Worm (Caenorhabditis elegans) whole organism, late embryonic: ENCODE data around the gene F52G2.3.
"Not testable (repeated sequence)": the region's sequence is repeated elsewhere in the genome, so short reads cannot be mapped to it uniquely, and the experiment has no call there.

Source experiments
- ama-1 ChIP-seq: fragments of 150-350 bp; optimal IDR thresholded peaks from 2 replicates; lab custom pipeline; 2014
- dve-1 ChIP-seq: sonication (generic microtip); optimal IDR thresholded peaks from 2 replicates; lab custom pipeline; 2017; ENCODE audit warnings: antibody characterized with exemption, mild to moderate bottlenecking, missing genetic modification characterization, missing compliant biosample characterization
- fkh-10 ChIP-seq: fragments of 150-350 bp; optimal IDR thresholded peaks from 2 replicates; lab custom pipeline; 2014; ENCODE audit warnings: missing biosample characterization, missing genetic modification reagents, missing genetic modification characterization
- lim-6 ChIP-seq: sonication (generic microtip); optimal IDR thresholded peaks from 2 replicates; lab custom pipeline; 2016; ENCODE audit warnings: missing genetic modification characterization, missing compliant biosample characterization
- mec-3 ChIP-seq: sonication (generic microtip); optimal IDR thresholded peaks from 2 replicates; lab custom pipeline; 2016; ENCODE audit warnings: borderline replicate concordance, missing genetic modification characterization, missing compliant biosample characterization
- nfya-1 ChIP-seq: sonication (generic microtip); optimal IDR thresholded peaks from 2 replicates; lab custom pipeline; 2017; ENCODE audit warnings: missing genetic modification characterization, mild to moderate bottlenecking, missing compliant biosample characterization, antibody characterized with exemption, moderate library complexity
- ref-2 ChIP-seq: sonication (generic microtip); optimal IDR thresholded peaks from 2 replicates; lab custom pipeline; 2016; ENCODE audit warnings: missing genetic modification characterization, missing compliant biosample characterization
- tbx-2 ChIP-seq: sonication (generic microtip); optimal IDR thresholded peaks from 2 replicates; lab custom pipeline; 2016; ENCODE audit warnings: missing genetic modification characterization, missing compliant biosample characterization

ce11 chrIV:13578174-13578573 is 30.1 kb upstream of the F52G2.3 start, which contains the start of gene Y45F10B.8:
- not testable (repeated sequence) for TF ChIP-seq mec-3 (tag; lab: Kevin White, UChicago); fkh-10 (GFP tag; lab: Kevin White, UChicago); ama-1; tbx-2 (tag; lab: Kevin White, UChicago); dve-1 (tag; lab: Kevin White, UChicago); lim-6 (tag; lab: Kevin White, UChicago); ref-2 (tag; lab: Kevin White, UChicago); nfya-1
